Worm (Caenorhabditis elegans): ENCODE data around the gene srt-49.
A peak's percentile ranks its signal among the peaks of the same experiment; 100 is the strongest.
"Not testable (repeated sequence)": the region's sequence is repeated elsewhere in the genome, so short reads cannot be mapped to it uniquely, and the experiment has no call there.

Gene srt-49

DNA sequence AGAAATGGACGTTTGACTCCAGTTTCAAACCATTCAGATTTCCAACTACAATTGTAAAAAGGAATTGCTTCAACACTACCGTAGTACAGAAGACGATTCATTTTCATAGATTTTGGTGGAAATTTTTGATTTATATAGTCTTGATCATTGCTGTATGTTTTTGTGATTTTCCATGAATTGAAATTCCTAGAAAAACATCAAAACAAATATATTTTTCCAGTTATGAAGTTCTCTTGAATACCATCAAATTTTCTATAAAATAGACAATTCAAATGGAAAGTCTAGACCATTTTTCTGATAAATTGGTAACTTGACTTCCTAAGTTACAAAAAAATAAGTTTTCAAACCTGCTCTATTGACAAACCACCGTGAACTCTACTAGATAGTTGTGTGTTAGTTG, 29.4 kb downstream of the srt-49 start, which contains the start of gene srt-48:
TSS of gene srt-48 (minus strand) at position 101 of the 400 bp plus-strand sequence.
- TF ChIP-seq hsf-1 (GFP tag; IDR thresholded peaks at IDR 0.05): no peak
- no peak for TF ChIP-seq C17E4.6 (GFP tag; IDR thresholded peaks at IDR 0.05)
- no peak for TF ChIP-seq ztf-28 (GFP tag; IDR thresholded peaks at IDR 0.05)

DNA sequence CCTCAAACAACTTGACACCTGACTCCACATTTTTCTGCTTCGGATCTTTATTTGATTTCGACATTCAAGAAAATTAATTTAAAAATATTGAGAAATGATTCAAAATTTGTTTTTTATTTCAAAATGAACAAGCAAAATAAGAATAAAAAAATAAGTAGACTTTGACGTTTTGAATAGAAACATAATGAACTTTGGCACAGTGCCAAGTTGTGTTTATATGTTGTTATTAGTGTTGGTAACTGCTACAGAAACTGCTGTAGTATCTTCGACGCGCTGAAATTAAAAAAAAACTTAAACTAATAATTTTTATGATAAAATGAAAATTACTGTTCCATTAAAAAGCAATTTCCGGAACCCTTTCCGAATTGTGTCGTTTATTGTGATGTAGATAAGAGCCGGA, 32.5 kb downstream of the srt-49 start, which contains the start of gene Y41E3.18:
TSS of gene Y41E3.18 (minus strand) at position 101 of the 400 bp plus-strand sequence.
- no peak for TF ChIP-seq lin-26 (GFP tag; IDR thresholded peaks at IDR 0.05)
- no peak for TF ChIP-seq Y79H2A.3 (GFP tag; conservative IDR thresholded peaks at IDR 0.05)
- no peak for TF ChIP-seq nfyb-1 (GFP tag; IDR thresholded peaks at IDR 0.05)
- no peak for TF ChIP-seq nhr-90 (tag; optimal IDR thresholded peaks at IDR 0.05)
- TF ChIP-seq lag-1 (GFP tag; IDR thresholded peaks at IDR 0.05): no peak
- TF ChIP-seq fkh-3 (tag; optimal IDR thresholded peaks at IDR 0.05): no peak
- no peak for TF ChIP-seq lin-40 (tag; optimal IDR thresholded peaks at IDR 0.05)
- TF ChIP-seq rec-8 (tag; optimal IDR thresholded peaks at IDR 0.05): no peak
- no peak for TF ChIP-seq ztf-26 (tag; optimal IDR thresholded peaks at IDR 0.05)
- TF ChIP-seq unc-62 (GFP tag; optimal IDR thresholded peaks at IDR 0.05): no peak
- no peak for TF ChIP-seq C17E4.6 (GFP tag; IDR thresholded peaks at IDR 0.05)
- TF ChIP-seq pha-4 (tag; optimal IDR thresholded peaks at IDR 0.05): no peak
- TF ChIP-seq ztf-25 (GFP tag; IDR thresholded peaks at IDR 0.05): no peak
- no peak for TF ChIP-seq athp-1 (tag; optimal IDR thresholded peaks at IDR 0.05)
- TF ChIP-seq K11D2.4 (GFP tag; IDR thresholded peaks at IDR 0.05): no peak
- TF ChIP-seq mxl-1 (tag; optimal IDR thresholded peaks at IDR 0.05): no peak

DNA sequence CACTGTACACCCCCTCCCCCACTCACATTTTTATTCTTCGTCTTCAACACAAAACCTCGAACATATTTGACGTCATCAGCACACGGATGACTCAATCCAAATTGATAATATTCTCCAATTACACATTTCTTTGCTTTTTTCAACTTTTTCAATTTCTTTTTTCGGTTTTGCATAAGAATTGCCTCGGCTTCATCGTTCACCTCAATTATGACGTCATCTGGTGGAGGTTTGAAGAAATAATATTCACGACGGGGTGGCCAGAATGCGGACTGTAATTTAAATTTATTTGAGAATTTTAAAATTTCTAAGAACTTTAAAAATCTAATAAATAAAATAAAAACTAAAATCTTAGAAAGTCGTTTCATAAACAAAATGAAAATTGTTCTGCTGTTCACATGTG, 34.4 kb downstream of the srt-49 start:
- TF ChIP-seq gei-17 (GFP tag; optimal IDR thresholded peaks at IDR 0.05) (no peak), zim-3 (tag; optimal IDR thresholded peaks at IDR 0.05) (no peak), hmg-20 (GFP tag; IDR thresholded peaks at IDR 0.05) (no peak), Y79H2A.3 (GFP tag; conservative IDR thresholded peaks at IDR 0.05) (no peak), pbrm-1 (GFP tag; IDR thresholded peaks at IDR 0.05) (no peak), ztf-25 (GFP tag; IDR thresholded peaks at IDR 0.05) (no peak), sdz-38 (tag; optimal IDR thresholded peaks at IDR 0.05) (no peak), efl-1 (GFP tag; optimal IDR thresholded peaks at IDR 0.05) (no peak), B0336.3 (GFP tag; IDR thresholded peaks at IDR 0.05) (no peak), K11D2.4 (GFP tag; IDR thresholded peaks at IDR 0.05) (no peak), Y67H2A.10 (GFP tag; conservative IDR thresholded peaks at IDR 0.05) (no peak)

DNA sequence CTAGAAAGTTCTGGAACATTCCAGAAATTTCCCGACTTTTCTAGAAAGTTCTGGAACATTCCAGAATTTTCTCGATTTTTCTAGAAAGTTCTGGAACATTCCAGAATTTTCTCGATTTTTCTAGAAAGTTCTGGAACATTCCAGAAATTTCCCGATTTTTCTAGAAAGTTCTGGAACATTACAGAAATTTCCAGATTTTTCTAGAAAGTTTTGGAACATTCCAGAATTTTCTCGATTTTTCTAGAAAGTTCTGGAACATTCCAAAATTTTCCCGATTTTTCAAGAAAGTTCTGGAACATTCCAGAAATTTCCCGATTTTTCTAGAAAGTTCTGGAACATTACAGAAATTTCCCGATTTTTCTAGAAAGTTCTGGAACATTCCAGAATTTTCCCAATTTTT, 39.0 kb downstream of the srt-49 start:
- TF ChIP-seq bed-1 (GFP tag; IDR thresholded peaks at IDR 0.05) (peak; percentile 78), mcd-1 (GFP tag; IDR thresholded peaks at IDR 0.05) (peak; percentile 62; the same call in 1 of the 2 replicates), hmg-20 (GFP tag; IDR thresholded peaks at IDR 0.05) (0 out of 2 replicates have a peak, but pooled peaks have one; percentile 11), C17E4.6 (GFP tag; IDR thresholded peaks at IDR 0.05) (peak; percentile 90), Y53F4B.3 (GFP tag; IDR thresholded peaks at IDR 0.05) (peak; percentile 96), Y67H2A.10 (GFP tag; conservative IDR thresholded peaks at IDR 0.05) (peak; percentile 95), pbrm-1 (GFP tag; IDR thresholded peaks at IDR 0.05) (peak; percentile 97), Y53G8AR.9 (GFP tag; conservative IDR thresholded peaks at IDR 0.05) (peak; percentile 87), ceh-40 (GFP tag; IDR thresholded peaks at IDR 0.05) (peak; percentile 97), Y95B8A.8 (GFP tag; IDR thresholded peaks at IDR 0.05) (peak; percentile 98), let-526 (GFP tag; IDR thresholded peaks at IDR 0.05) (peak; percentile 97), gei-17 (GFP tag; optimal IDR thresholded peaks at IDR 0.05) (peak; percentile 61), F39B2.1 (GFP tag; IDR thresholded peaks at IDR 0.05) (peak; percentile 95), F37B4.10 (GFP tag; IDR thresholded peaks at IDR 0.05) (peak; percentile 94; the same call in 1 of the 2 replicates), hsf-1 (GFP tag; IDR thresholded peaks at IDR 0.05) (peak; percentile 100), cebp-2 (GFP tag; IDR thresholded peaks at IDR 0.05) (peak; percentile 99), lin-54 (GFP tag; optimal IDR thresholded peaks at IDR 0.05) (peak; percentile 53), nfya-2 (GFP tag; IDR thresholded peaks at IDR 0.05) (peak; percentile 84; the same call in 1 of the 2 replicates), ztf-6 (GFP tag; IDR thresholded peaks at IDR 0.05) (0 out of 2 replicates have a peak, but pooled peaks have one; percentile 70), lin-26 (GFP tag; IDR thresholded peaks at IDR 0.05) (peak; percentile 96), B0019.2 (GFP tag; conservative IDR thresholded peaks at IDR 0.05) (peak; percentile 91), D2030.7 (GFP tag; IDR thresholded peaks at IDR 0.05) (peak; percentile 97), ztf-25 (GFP tag; IDR thresholded peaks at IDR 0.05) (peak; percentile 99), ceh-100 (GFP tag; IDR thresholded peaks at IDR 0.05) (peak; percentile 84), rpc-1 (optimal IDR thresholded peaks at IDR 0.05) (peak; percentile 39)
- not testable (repeated sequence) for TF ChIP-seq rpc-1 (tag; optimal IDR thresholded peaks at IDR 0.05)
